Fruit fly (Drosophila melanogaster) S2 (cell line): ENCODE data around the gene Dus3.

Experiments
- CG8478 ChIP-seq: fragments of >200 bp; optimal IDR thresholded peaks from 2 replicates; lab custom pipeline; 2018
- CTCF ChIP-seq, 2 experiments: fragments of >200 bp; optimal IDR thresholded peaks; 2 replicates each; lab custom pipeline; 2018

dm6 chr2L:19784827-19785569 lies 26.3 kb downstream of the Dus3 start:
- TF ChIP-seq CG8478 (lab: Kevin White, UChicago): no peak
- TF ChIP-seq CTCF (optimal IDR thresholded peaks at IDR 0.05; lab: Kevin White, UChicago): no peak
